Worm (Caenorhabditis elegans): ENCODE results near the gene Y50D4A.4.

DNA sequence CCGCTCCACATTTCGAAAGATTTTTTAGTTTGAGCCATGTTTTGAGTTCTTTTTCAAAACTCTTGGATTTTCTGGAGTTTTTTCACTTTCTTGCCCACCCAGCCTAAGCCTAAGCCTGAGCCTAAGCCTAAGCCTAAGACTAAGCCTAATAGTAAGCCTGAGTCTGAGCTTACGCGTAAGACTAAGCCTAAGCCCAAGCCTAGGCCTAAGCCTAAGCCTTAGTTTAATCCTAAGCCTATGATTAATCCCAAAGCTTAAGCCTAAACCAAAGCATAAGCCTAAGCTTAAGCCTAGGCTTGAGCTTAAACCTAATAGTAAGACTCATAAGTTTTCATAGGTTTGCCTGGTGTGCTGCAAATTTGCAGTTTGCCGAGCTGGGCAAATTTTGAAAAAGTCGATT, 53.7 kb downstream of the Y50D4A.4 start:
- no peak for TF ChIP-seq Y67H2A.10 (GFP tag; conservative IDR thresholded peaks at IDR 0.05)
- TF ChIP-seq T07F8.4 (tag; optimal IDR thresholded peaks at IDR 0.05) = no peak
- no peak for TF ChIP-seq somi-1 (GFP tag; optimal IDR thresholded peaks at IDR 0.05)
- TF ChIP-seq pbrm-1 (GFP tag; IDR thresholded peaks at IDR 0.05) = no peak
- no peak for TF ChIP-seq egl-44 (GFP tag; IDR thresholded peaks at IDR 0.05)
- TF ChIP-seq efl-1 (GFP tag; optimal IDR thresholded peaks at IDR 0.05) = no peak
- TF ChIP-seq attf-6 (GFP tag; IDR thresholded peaks at IDR 0.05) = no peak

All from whole organism, young adult.